Fruit fly (Drosophila melanogaster): ENCODE measurements around the gene Hex-t1.

Hex-t1 gene

dm6 chr3R:26499136-26499535 is 50.3 kb downstream of the Hex-t1 start (continued):
- TF ChIP-seq ase (GFP tag; IDR thresholded peaks at IDR 0.05) (no peak), CG10654 (GFP tag; optimal IDR thresholded peaks at IDR 0.05) (no peak), CG1603 (tag; optimal IDR thresholded peaks at IDR 0.05) (peak; percentile 23), CG8765 (GFP tag; IDR thresholded peaks at IDR 0.05) (no peak), Ada2b (GFP tag; IDR thresholded peaks at IDR 0.05) (peak; percentile 25; the same call in 1 of the 2 replicates), vnd (GFP tag; IDR thresholded peaks at IDR 0.05; ENCODE audit: partially characterized antibody) (no peak), Ptx1 (GFP tag; IDR thresholded peaks at IDR 0.05) (0 out of 2 replicates have a peak, but pooled peaks have one; percentile 44)

Data from whole organism, embryonic.